Worm (Caenorhabditis elegans): ENCODE results near the gene lir-1.

DNA sequence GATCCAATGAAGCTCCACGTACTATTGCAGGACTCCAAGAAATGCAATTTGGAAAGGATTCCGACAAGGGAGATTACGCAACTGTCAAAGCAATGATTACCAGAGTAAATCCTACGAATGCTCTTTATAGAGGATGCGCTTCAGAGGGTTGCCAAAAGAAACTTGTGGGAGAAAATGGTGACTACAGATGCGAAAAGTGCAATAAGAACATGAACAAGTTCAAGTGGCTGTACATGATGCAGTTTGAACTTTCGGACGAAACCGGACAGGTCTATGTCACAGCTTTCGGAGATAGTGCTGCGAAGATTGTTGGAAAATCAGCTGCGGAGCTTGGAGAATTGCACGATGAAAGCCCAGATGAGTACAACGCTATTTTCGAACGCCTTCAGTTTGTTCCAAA is 5.5 kb upstream of the lir-1 start:
- TF ChIP-seq hmbx-1 (tag; optimal IDR thresholded peaks at IDR 0.05) (no peak), tbx-37 (GFP tag; conservative IDR thresholded peaks at IDR 0.05) (no peak), ama-1 (optimal IDR thresholded peaks at IDR 0.05) (no peak), F13C5.2 (tag; optimal IDR thresholded peaks at IDR 0.05) (no peak), flt-1 (GFP tag; IDR thresholded peaks at IDR 0.05) (no peak), aly-1 (tag; optimal IDR thresholded peaks at IDR 0.05) (no peak), ceh-36 (tag; optimal IDR thresholded peaks at IDR 0.05) (no peak), pes-1 (GFP tag; IDR thresholded peaks at IDR 0.05) (no peak), hnd-1 (tag; optimal IDR thresholded peaks at IDR 0.05) (no peak), hmg-4 (GFP tag; optimal IDR thresholded peaks at IDR 0.05) (no peak), ceh-13 (GFP tag; optimal IDR thresholded peaks at IDR 0.05) (no peak)
